Worm (Caenorhabditis elegans): ENCODE data around the gene sru-3.

Gene sru-3

DNA sequence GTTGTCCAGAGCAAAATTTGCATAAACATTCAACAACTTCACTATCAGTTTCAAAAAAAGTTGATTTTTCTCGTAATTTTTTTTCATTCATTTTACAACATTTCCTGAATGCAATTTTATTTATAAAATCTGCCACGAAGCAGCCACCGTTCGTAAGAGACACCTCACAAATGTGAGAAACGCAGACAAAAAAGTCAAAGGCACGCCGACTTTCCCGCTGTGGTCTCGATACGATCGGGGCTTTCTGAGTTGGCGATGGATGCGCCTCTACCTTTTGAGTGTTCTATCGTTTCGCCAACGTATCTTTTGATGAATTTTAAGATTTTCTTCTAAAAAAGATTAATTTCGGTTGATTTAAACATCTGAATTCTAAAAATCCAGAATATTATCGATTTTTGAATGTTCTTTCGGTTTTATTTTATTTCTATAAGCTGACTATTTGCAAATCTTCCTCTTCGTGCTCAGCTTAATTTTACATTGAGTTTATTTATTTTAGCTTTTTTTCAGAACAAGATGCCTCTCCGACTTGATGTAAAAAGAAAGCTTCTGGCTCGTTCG lies 37.1 kb upstream of the sru-3 start, which contains the start of gene copb-2 (continued):
- peak; percentile 78 to 83 for TF ChIP-seq efl-1 (optimal IDR thresholded peaks at IDR 0.05)
- TF ChIP-seq efl-1 (GFP tag; optimal IDR thresholded peaks at IDR 0.05 in 1 of 2), result peak; percentile 67 to 94
- no peak for TF ChIP-seq nhr-11 (tag; optimal IDR thresholded peaks at IDR 0.05)
- TF ChIP-seq mab-9 (GFP tag; IDR thresholded peaks at IDR 0.05), result no peak
- peak; percentile 21 for TF ChIP-seq lin-39 (tag; optimal IDR thresholded peaks at IDR 0.05)
- no peak for TF ChIP-seq ets-5 (GFP tag; IDR thresholded peaks at IDR 0.05)
- TF ChIP-seq rnt-1 (tag; optimal IDR thresholded peaks at IDR 0.05), result peak; percentile 64
- TF ChIP-seq sup-37 (GFP tag; optimal IDR thresholded peaks at IDR 0.05), result no peak
- TF ChIP-seq blmp-1 (tag; optimal IDR thresholded peaks at IDR 0.05), result peak; percentile 43
- TF ChIP-seq lsy-2 (tag; optimal IDR thresholded peaks at IDR 0.05), result peak; percentile 71 to 82
- no peak for TF ChIP-seq tlp-1 (tag; optimal IDR thresholded peaks at IDR 0.05)
- no peak for TF ChIP-seq elt-2 (tag; optimal IDR thresholded peaks at IDR 0.05)
- TF ChIP-seq lin-14 (GFP tag; optimal IDR thresholded peaks at IDR 0.05), result peak; percentile 93
- peak; percentile 71 to 76 for TF ChIP-seq lin-35 (GFP tag; optimal IDR thresholded peaks at IDR 0.05)
- peak; percentile 49 for TF ChIP-seq lin-13 (GFP tag; optimal IDR thresholded peaks at IDR 0.05)
- no peak for TF ChIP-seq unc-62 (GFP tag; optimal IDR thresholded peaks at IDR 0.05)
- TF ChIP-seq egl-27 (tag; optimal IDR thresholded peaks at IDR 0.05), result no peak
- TF ChIP-seq zip-4 (GFP tag; optimal IDR thresholded peaks at IDR 0.05), result no peak
- TF ChIP-seq hpl-2 (GFP tag; optimal IDR thresholded peaks at IDR 0.05), result no peak
- no peak for TF ChIP-seq pag-3 (tag; optimal IDR thresholded peaks at IDR 0.05; ENCODE audit: borderline replicate concordance, insufficient read depth)
- TF ChIP-seq nhr-28 (tag; optimal IDR thresholded peaks at IDR 0.05), result no peak
- peak; percentile 63 for TF ChIP-seq nhr-85 (tag)
- no peak for TF ChIP-seq ztf-4 (tag; optimal IDR thresholded peaks at IDR 0.05)
- no peak for TF ChIP-seq sptf-1 (tag; optimal IDR thresholded peaks at IDR 0.05)
- no peak for TF ChIP-seq fkh-4 (tag; optimal IDR thresholded peaks at IDR 0.05; ENCODE audit: borderline replicate concordance)
- no peak for TF ChIP-seq jun-1 (tag; optimal IDR thresholded peaks at IDR 0.05)
- no peak for TF ChIP-seq nhr-237 (tag; optimal IDR thresholded peaks at IDR 0.05)
- peak; percentile 42 for TF ChIP-seq F16B12.6 (tag; optimal IDR thresholded peaks at IDR 0.05)
- TF ChIP-seq fkh-8 (tag; optimal IDR thresholded peaks at IDR 0.05), result no peak
- peak; percentile 25 for TF ChIP-seq nhr-90 (tag; optimal IDR thresholded peaks at IDR 0.05; ENCODE audit: poor library complexity)
- peak; percentile 34 for TF ChIP-seq unc-86 (tag; optimal IDR thresholded peaks at IDR 0.05)
- no peak for TF ChIP-seq hlh-17 (GFP tag; optimal IDR thresholded peaks at IDR 0.05; ENCODE audit: borderline replicate concordance)
- TF ChIP-seq swsn-7 (tag; optimal IDR thresholded peaks at IDR 0.05), result peak; percentile 61
- TF ChIP-seq egl-13 (tag; optimal IDR thresholded peaks at IDR 0.05), result no peak
- no peak for TF ChIP-seq fkh-10 (GFP tag; optimal IDR thresholded peaks at IDR 0.05)
- peak; percentile 87 for TF ChIP-seq snpc-4 (tag; optimal IDR thresholded peaks at IDR 0.05)

DNA sequence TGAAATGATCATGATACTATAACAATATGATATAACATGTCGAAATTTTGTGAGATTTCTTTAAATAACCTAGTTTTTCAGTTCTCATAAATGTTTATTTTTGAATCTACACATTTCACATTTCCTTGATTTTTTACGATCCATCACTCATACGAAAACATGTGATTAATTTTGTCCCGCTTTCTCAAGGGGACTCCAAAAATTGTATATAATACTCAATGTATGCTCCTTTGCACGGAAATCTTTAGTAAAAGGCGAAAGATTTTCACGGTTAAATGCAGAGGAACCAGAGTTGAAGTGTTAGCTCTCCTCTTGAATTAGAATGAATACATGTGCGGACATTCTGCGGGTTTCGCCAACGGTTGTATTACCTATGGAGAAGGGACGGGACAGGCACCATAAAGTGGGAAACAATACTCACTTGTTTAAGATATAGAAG lies 32.0 kb upstream of the sru-3 start:
- TF ChIP-seq tbx-2 (tag; optimal IDR thresholded peaks at IDR 0.05) (no peak), pqm-1 (tag; optimal IDR thresholded peaks at IDR 0.05) (no peak), efl-1 (optimal IDR thresholded peaks at IDR 0.05) (no peak), efl-1 (GFP tag; optimal IDR thresholded peaks at IDR 0.05 in 1 of 2) (peak in 1 of 2 experiments; percentile 58), nhr-71 (tag; optimal IDR thresholded peaks at IDR 0.05) (peak; percentile 47), lin-39 (tag; optimal IDR thresholded peaks at IDR 0.05) (peak; percentile 17), lin-14 (GFP tag; optimal IDR thresholded peaks at IDR 0.05) (peak; percentile 20), ama-1 (optimal IDR thresholded peaks at IDR 0.05) (peak; percentile 5), dsc-1 (tag; optimal IDR thresholded peaks at IDR 0.05) (peak; percentile 21), snu-23 (GFP tag; optimal IDR thresholded peaks at IDR 0.05) (no peak), nhr-47 (tag; optimal IDR thresholded peaks at IDR 0.05) (peak; percentile 9), snpc-4 (tag; optimal IDR thresholded peaks at IDR 0.05) (peak; percentile 90), nhr-19 (GFP tag; conservative IDR thresholded peaks at IDR 0.05) (peak; percentile 30; the same call in 1 of the 2 replicates), nhr-85 (tag) (peak; percentile 71), Y116A8C.19 (tag; optimal IDR thresholded peaks at IDR 0.05; ENCODE audit: borderline replicate concordance) (no peak)
